Worm (Caenorhabditis elegans) whole organism, midembryonic: ENCODE measurements around the gene pph-4.2.

ENCODE experiments used
- cog-1 ChIP-seq: sonication (generic microtip); optimal IDR thresholded peaks from 2 replicates; lab custom pipeline; 2016; ENCODE audit warnings: missing genetic modification characterization, missing compliant biosample characterization
- flt-1 ChIP-seq: fragments of 200-800 bp; sonication (Bioruptor generic); IDR thresholded peaks from 2 replicates; pipeline ENCODE4 v1.3.6; 2022; ENCODE audit warnings: missing genetic modification characterization, missing compliant biosample characterization
- klf-2 ChIP-seq: fragments of 200-800 bp; sonication (Bioruptor generic); conservative IDR thresholded peaks from 2 replicates; pipeline ENCODE4 v1.3.6; 2022; ENCODE audit warnings: missing genetic modification reagents, missing genetic modification characterization, missing compliant biosample characterization
- med-1 ChIP-seq: sonication (generic microtip); optimal IDR thresholded peaks from 2 replicates; lab custom pipeline; 2017; ENCODE audit warnings: missing genetic modification characterization, mild to moderate bottlenecking, missing compliant biosample characterization, antibody characterized with exemption, missing genetic modification reagents; ENCODE audit not compliant: insufficient read depth
- ref-1 ChIP-seq: fragments of 200-800 bp; sonication (Bioruptor generic); conservative IDR thresholded peaks from 2 replicates; pipeline ENCODE4 v1.3.6; 2022; ENCODE audit warnings: missing genetic modification reagents, missing genetic modification characterization, missing compliant biosample characterization
- tab-1 ChIP-seq: fragments of 200-800 bp; sonication (Bioruptor generic); IDR thresholded peaks from 2 replicates; pipeline ENCODE4 v1.3.6; 2022; ENCODE audit warnings: missing genetic modification characterization, missing compliant biosample characterization
- ztf-29 ChIP-seq: fragments of 200-800 bp; sonication (Bioruptor generic); IDR thresholded peaks from 2 replicates; pipeline ENCODE4 v1.3.6; 2022; ENCODE audit warnings: missing genetic modification reagents, missing genetic modification characterization, missing compliant biosample characterization

DNA sequence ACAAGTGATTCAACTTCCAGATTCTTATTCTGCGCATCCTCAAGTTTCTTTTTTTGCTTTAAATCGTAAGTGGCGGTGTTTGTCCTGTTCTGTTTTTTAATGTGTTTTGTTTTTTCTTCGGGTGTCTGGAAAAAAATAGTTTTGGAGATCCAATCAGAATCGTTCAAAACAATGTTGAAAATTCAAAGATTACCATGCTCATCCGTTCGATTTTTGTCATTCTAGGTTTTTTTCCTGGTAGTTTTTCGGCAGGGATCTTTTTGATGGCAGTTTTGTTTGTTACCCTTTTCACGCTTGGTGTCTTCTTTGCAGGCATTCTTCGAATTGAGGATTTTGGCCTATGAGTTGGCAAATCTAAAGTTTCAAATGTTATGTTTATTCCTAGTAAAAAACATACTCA, 20.5 kb downstream of the pph-4.2 start:
- TF ChIP-seq tab-1 (GFP tag; lab: Robert Waterston, UW) (no peak), cog-1 (tag; lab: Kevin White, UChicago) (no peak), ztf-29 (GFP tag; lab: Robert Waterston, UW) (no peak), ref-1 (no peak), flt-1 (GFP tag; lab: Robert Waterston, UW) (no peak), klf-2 (GFP tag; lab: Robert Waterston, UW) (no peak), med-1 (GFP tag; lab: Kevin White, UChicago) (no peak)
